Fruit fly (Drosophila melanogaster) whole organism, adult: ENCODE results near the gene CG14013.

Source experiments
- CG12768 ChIP-seq: fragments of 200-800 bp; sonication (Bioruptor generic); optimal IDR thresholded peaks from 2 replicates; lab custom pipeline; 2017; ENCODE audit warnings: missing biosample characterization, missing genetic modification characterization, mild to moderate bottlenecking, moderate library complexity, missing genetic modification reagents
- CG14711 ChIP-seq: fragments of 200-800 bp; sonication (Bioruptor generic); optimal IDR thresholded peaks from 2 replicates; lab custom pipeline; 2018; ENCODE audit warnings: missing biosample characterization, mild to moderate bottlenecking, missing genetic modification characterization, moderate library complexity
- Clk ChIP-seq: fragments of 200-800 bp; sonication (Bioruptor generic); optimal IDR thresholded peaks from 2 replicates; lab custom pipeline; 2017; ENCODE audit warnings: missing biosample characterization, missing genetic modification characterization
- Hr96 ChIP-seq: fragments of 200-800 bp; sonication (Bioruptor generic); optimal IDR thresholded peaks from 2 replicates; lab custom pipeline; 2016; ENCODE audit warnings: missing biosample characterization, missing genetic modification characterization
- ovo ChIP-seq: fragments of 200-800 bp; sonication (Bioruptor generic); optimal IDR thresholded peaks from 2 replicates; lab custom pipeline; 2016; ENCODE audit warnings: missing biosample characterization, missing genetic modification characterization

- TF ChIP-seq Clk (GFP tag; lab: Kevin White, UChicago) (no peak), ovo (GFP tag; lab: Kevin White, UChicago) (no peak), CG12768 (GFP tag; lab: Kevin White, UChicago) (no peak), Hr96 (no peak), CG14711 (no peak)
These were observed 45.7 kb downstream of the CG14013 start for dm6 chr2L:5507823-5508438.
